Fruit fly (Drosophila melanogaster) whole organism, adult: ENCODE data around the gene CG4701.

Source experiments
- CG12768 ChIP-seq: fragments of 200-800 bp; sonication (Bioruptor generic); optimal IDR thresholded peaks from 2 replicates; lab custom pipeline; 2017; ENCODE audit warnings: missing biosample characterization, missing genetic modification characterization, mild to moderate bottlenecking, moderate library complexity, missing genetic modification reagents
- CG14711 ChIP-seq: fragments of 200-800 bp; sonication (Bioruptor generic); optimal IDR thresholded peaks from 2 replicates; lab custom pipeline; 2018; ENCODE audit warnings: missing biosample characterization, mild to moderate bottlenecking, missing genetic modification characterization, moderate library complexity
- CG33017 ChIP-seq: fragments of 200-800 bp; sonication (Bioruptor generic); optimal IDR thresholded peaks from 2 replicates; lab custom pipeline; 2018; ENCODE audit warnings: missing biosample characterization, mild to moderate bottlenecking, missing genetic modification characterization, moderate library complexity
- CG5204 ChIP-seq: fragments of 200-800 bp; sonication (Bioruptor generic); optimal IDR thresholded peaks from 2 replicates; lab custom pipeline; 2016; ENCODE audit warnings: missing biosample characterization, missing genetic modification characterization
- Clk ChIP-seq: fragments of 200-800 bp; sonication (Bioruptor generic); optimal IDR thresholded peaks from 2 replicates; lab custom pipeline; 2017; ENCODE audit warnings: missing biosample characterization, missing genetic modification characterization
- Crg-1 ChIP-seq: fragments of 200-800 bp; sonication (Bioruptor generic); optimal IDR thresholded peaks from 2 replicates; lab custom pipeline; 2016; ENCODE audit warnings: missing biosample characterization, missing genetic modification characterization
- Mnt ChIP-seq: fragments of 200-800 bp; sonication (Bioruptor generic); optimal IDR thresholded peaks from 2 replicates; lab custom pipeline; 2016; ENCODE audit warnings: missing biosample characterization, mild to moderate bottlenecking, missing genetic modification characterization
- tj ChIP-seq: fragments of 200-800 bp; sonication (Bioruptor generic); optimal IDR thresholded peaks from 3 replicates; lab custom pipeline; 2017; ENCODE audit warnings: missing biosample characterization, mild to moderate bottlenecking, missing genetic modification characterization, moderate library complexity

- no peak for TF ChIP-seq Mnt (GFP tag; lab: Kevin White, UChicago)
- no peak for TF ChIP-seq tj (GFP tag; lab: Kevin White, UChicago)
- no peak for TF ChIP-seq CG12768 (GFP tag; lab: Kevin White, UChicago)
- no peak for TF ChIP-seq CG33017 (tag; lab: Kevin White, UChicago)
- TF ChIP-seq CG14711 (tag; lab: Kevin White, UChicago), result no peak
- TF ChIP-seq Crg-1, result no peak
- no peak for TF ChIP-seq Clk (GFP tag; lab: Kevin White, UChicago)
- TF ChIP-seq CG5204 (GFP tag; lab: Kevin White, UChicago), result no peak
These were observed 9.0 kb downstream of the CG4701 start, which contains the start of gene CG4650 for dm6 chr2L:14774713-14775112.
